Worm (Caenorhabditis elegans) whole organism, L1 larva: ENCODE results near the gene F27D9.13.

Source experiments
- C04F5.9 ChIP-seq: sonication (generic microtip); optimal IDR thresholded peaks from 2 replicates; lab custom pipeline; 2016; ENCODE audit warnings: missing genetic modification characterization, missing compliant biosample characterization
- C34B4.2 ChIP-seq: sonication (generic microtip); optimal IDR thresholded peaks from 2 replicates; lab custom pipeline; 2017; ENCODE audit warnings: mild to moderate bottlenecking, missing genetic modification characterization, missing compliant biosample characterization
- F16B12.6 ChIP-seq: fragments of 150-350 bp; optimal IDR thresholded peaks from 2 replicates; lab custom pipeline; 2014; ENCODE audit warnings: missing biosample characterization, missing genetic modification characterization
- Y116A8C.19 ChIP-seq: sonication (generic microtip); optimal IDR thresholded peaks from 2 replicates; lab custom pipeline; 2016; ENCODE audit warnings: missing compliant biosample characterization, missing genetic modification characterization, borderline replicate concordance
- aha-1 ChIP-seq: fragments of 150-350 bp; optimal IDR thresholded peaks from 2 replicates; lab custom pipeline; 2014; ENCODE audit warnings: missing biosample characterization, missing genetic modification characterization
- alr-1 ChIP-seq: fragments of 200-800 bp; sonication (Bioruptor generic); optimal IDR thresholded peaks from 2 replicates; lab custom pipeline; 2018; ENCODE audit warnings: borderline replicate concordance, mild to moderate bottlenecking, missing genetic modification characterization, missing compliant biosample characterization
- aly-2 ChIP-seq: fragments of 150-350 bp; optimal IDR thresholded peaks from 2 replicates; lab custom pipeline; 2014; ENCODE audit warnings: missing biosample characterization, missing genetic modification characterization
- blmp-1 ChIP-seq: fragments of 150-350 bp; optimal IDR thresholded peaks from 2 replicates; lab custom pipeline; 2014; ENCODE audit warnings: missing biosample characterization, missing genetic modification characterization
- ceh-8 ChIP-seq: fragments of 200-800 bp; sonication (Bioruptor generic); optimal IDR thresholded peaks from 2 replicates; lab custom pipeline; 2018; ENCODE audit warnings: mild to moderate bottlenecking, missing genetic modification characterization, moderate library complexity, missing compliant biosample characterization
- ceh-82 ChIP-seq, 3 experiments: fragments of 150-350 bp in 1 of 3; sonication (generic microtip) in 2 of 3; optimal IDR thresholded peaks; 2 replicates each; lab custom pipeline; 2014 to 2017; ENCODE audit warnings: missing biosample characterization in 3 of 3, missing genetic modification characterization in 3 of 3
- ceh-88 ChIP-seq: fragments of 200-800 bp; sonication (Bioruptor generic); IDR thresholded peaks from 2 replicates; pipeline ENCODE4 v1.3.6; 2022; ENCODE audit warnings: missing genetic modification characterization, missing compliant biosample characterization
- ceh-90 ChIP-seq: sonication (generic microtip); optimal IDR thresholded peaks from 2 replicates; lab custom pipeline; 2016; ENCODE audit warnings: missing genetic modification characterization, missing compliant biosample characterization
- dpl-1 ChIP-seq, 3 experiments: fragments of 150-350 bp in 2 of 3; sonication (generic microtip) in 1 of 3; optimal IDR thresholded peaks; 2 replicates each; lab custom pipeline; 2014 to 2017; ENCODE audit warnings: missing biosample characterization in 3 of 3, missing genetic modification characterization in 3 of 3, missing genetic modification reagents in 3 of 3
- efl-3 ChIP-seq: fragments of 200-800 bp; sonication (Bioruptor generic); optimal IDR thresholded peaks from 2 replicates; lab custom pipeline; 2018; ENCODE audit warnings: mild to moderate bottlenecking, missing genetic modification characterization, missing compliant biosample characterization
- egl-13 ChIP-seq: sonication (generic microtip); optimal IDR thresholded peaks from 2 replicates; lab custom pipeline; 2016; ENCODE audit warnings: missing genotype, missing genetic modification reagents, missing genetic modification characterization, missing compliant biosample characterization
- egl-27 ChIP-seq, 2 experiments: fragments of 150-350 bp in 1 of 2; sonication (generic microtip); optimal IDR thresholded peaks; 3 replicates each; lab custom pipeline; 2017 to 2018; ENCODE audit warnings: missing biosample characterization in 2 of 2, missing genetic modification characterization in 2 of 2, missing genetic modification reagents in 2 of 2
- elt-2 ChIP-seq: sonication (generic microtip); optimal IDR thresholded peaks from 2 replicates; lab custom pipeline; 2016; ENCODE audit warnings: missing genetic modification characterization, mild to moderate bottlenecking, inconsistent platforms, missing compliant biosample characterization, missing genetic modification reagents
- fkh-8 ChIP-seq: sonication (generic microtip); optimal IDR thresholded peaks from 2 replicates; lab custom pipeline; 2016; ENCODE audit warnings: mild to moderate bottlenecking, missing genetic modification characterization, missing compliant biosample characterization
- fos-1 ChIP-seq: fragments of 150-350 bp; optimal IDR thresholded peaks from 2 replicates; lab custom pipeline; 2014; ENCODE audit warnings: missing biosample characterization, missing genetic modification characterization
- hlh-4 ChIP-seq: sonication (generic microtip); optimal IDR thresholded peaks from 2 replicates; lab custom pipeline; 2016; ENCODE audit warnings: mild to moderate bottlenecking, missing genetic modification characterization, missing compliant biosample characterization
- hpl-2 ChIP-seq: fragments of 150-350 bp; optimal IDR thresholded peaks from 2 replicates; lab custom pipeline; 2014; ENCODE audit warnings: missing biosample characterization, missing genetic modification reagents, missing genetic modification characterization
- irx-1 ChIP-seq: sonication (generic microtip); optimal IDR thresholded peaks from 2 replicates; lab custom pipeline; 2016; ENCODE audit warnings: missing genetic modification characterization, missing compliant biosample characterization
- isw-1 ChIP-seq: fragments of 200-800 bp; sonication (Bioruptor generic); IDR thresholded peaks from 2 replicates; pipeline ENCODE4 v1.3.6; 2022; ENCODE audit warnings: missing genetic modification characterization, missing compliant biosample characterization
- lin-13 ChIP-seq: fragments of 150-350 bp; optimal IDR thresholded peaks from 2 replicates; lab custom pipeline; 2014; ENCODE audit warnings: missing biosample characterization, missing genetic modification reagents, missing genetic modification characterization
- lin-14 ChIP-seq: fragments of 200-800 bp; sonication (Bioruptor generic); optimal IDR thresholded peaks from 2 replicates; lab custom pipeline; 2018; ENCODE audit warnings: mild to moderate bottlenecking, missing genetic modification characterization, moderate library complexity, missing compliant biosample characterization
- lin-15B ChIP-seq: fragments of 150-350 bp; sonication (generic microtip); optimal IDR thresholded peaks from 3 replicates; lab custom pipeline; 2014; ENCODE audit warnings: missing biosample characterization, missing genetic modification characterization
- lin-35 ChIP-seq, 2 experiments: fragments of 150-350 bp; optimal IDR thresholded peaks; 2 replicates each; lab custom pipeline; 2014; ENCODE audit warnings: missing biosample characterization in 2 of 2, missing genetic modification characterization in 2 of 2, missing genetic modification reagents in 2 of 2
- lir-3 ChIP-seq: sonication (generic microtip); optimal IDR thresholded peaks from 2 replicates; lab custom pipeline; 2016; ENCODE audit warnings: mild to moderate bottlenecking, missing genetic modification characterization, moderate library complexity, missing compliant biosample characterization; ENCODE audit not compliant: poor library complexity
- lsy-2 ChIP-seq, 2 experiments: fragments of 150-350 bp; optimal IDR thresholded peaks; 2 replicates each; lab custom pipeline; 2014; ENCODE audit warnings: missing biosample characterization in 2 of 2, missing genetic modification characterization in 2 of 2
- mdl-1 ChIP-seq, 2 experiments: fragments of 150-350 bp; optimal IDR thresholded peaks; 2 replicates each; lab custom pipeline; 2014 to 2017; ENCODE audit warnings: missing biosample characterization in 2 of 2, missing genetic modification characterization in 2 of 2, inconsistent platforms in 1 of 2
- mef-2 ChIP-seq: fragments of 150-350 bp; optimal IDR thresholded peaks from 2 replicates; lab custom pipeline; 2014; ENCODE audit warnings: missing biosample characterization, missing genetic modification characterization
- nhr-11 ChIP-seq: fragments of 150-350 bp; optimal IDR thresholded peaks from 2 replicates; lab custom pipeline; 2014; ENCODE audit warnings: missing biosample characterization, missing genetic modification characterization
- nhr-28 ChIP-seq: fragments of 150-350 bp; optimal IDR thresholded peaks from 2 replicates; lab custom pipeline; 2014; ENCODE audit warnings: missing biosample characterization, missing genetic modification characterization
- nhr-76 ChIP-seq: sonication (generic microtip); optimal IDR thresholded peaks from 2 replicates; lab custom pipeline; 2017; ENCODE audit warnings: missing biosample characterization, missing genetic modification characterization
- nhr-77 ChIP-seq: fragments of 150-350 bp; optimal IDR thresholded peaks from 2 replicates; lab custom pipeline; 2014; ENCODE audit warnings: missing biosample characterization, missing genetic modification characterization
- nhr-84 ChIP-seq: sonication (generic microtip); optimal IDR thresholded peaks from 2 replicates; lab custom pipeline; 2017; ENCODE audit warnings: missing biosample characterization, missing genetic modification characterization
- nhr-90 ChIP-seq: sonication (generic microtip); optimal IDR thresholded peaks from 2 replicates; lab custom pipeline; 2016; ENCODE audit warnings: mild to moderate bottlenecking, missing genetic modification characterization, missing compliant biosample characterization; ENCODE audit not compliant: poor library complexity
- pax-3 ChIP-seq: fragments of 200-800 bp; sonication (Bioruptor generic); optimal IDR thresholded peaks from 2 replicates; lab custom pipeline; 2018; ENCODE audit warnings: mild to moderate bottlenecking, missing genetic modification characterization, moderate library complexity, missing compliant biosample characterization
- pqm-1 ChIP-seq: sonication (generic microtip); optimal IDR thresholded peaks from 3 replicates; lab custom pipeline; 2017; ENCODE audit warnings: missing biosample characterization, missing genetic modification characterization
- rnt-1 ChIP-seq: sonication (generic microtip); optimal IDR thresholded peaks from 2 replicates; lab custom pipeline; 2016; ENCODE audit warnings: mild to moderate bottlenecking, missing genetic modification characterization, moderate library complexity, missing compliant biosample characterization
- sox-4 ChIP-seq: sonication (generic microtip); optimal IDR thresholded peaks from 2 replicates; lab custom pipeline; 2016; ENCODE audit warnings: missing genetic modification characterization, missing compliant biosample characterization
- sup-37 ChIP-seq: fragments of 200-800 bp; sonication (Bioruptor generic); optimal IDR thresholded peaks from 2 replicates; lab custom pipeline; 2018; ENCODE audit warnings: mild to moderate bottlenecking, missing genetic modification characterization, missing compliant biosample characterization
- swsn-7 ChIP-seq: sonication (generic microtip); optimal IDR thresholded peaks from 2 replicates; lab custom pipeline; 2016; ENCODE audit warnings: missing genetic modification characterization, missing compliant biosample characterization
- tbx-2 ChIP-seq: sonication (generic microtip); optimal IDR thresholded peaks from 2 replicates; lab custom pipeline; 2016; ENCODE audit warnings: missing genetic modification characterization, missing compliant biosample characterization
- tlp-1 ChIP-seq: fragments of 150-350 bp; optimal IDR thresholded peaks from 2 replicates; lab custom pipeline; 2014; ENCODE audit warnings: missing biosample characterization, missing genetic modification characterization
- unc-30 ChIP-seq: sonication (generic microtip); optimal IDR thresholded peaks from 2 replicates; lab custom pipeline; 2017; ENCODE audit warnings: missing biosample characterization, missing genetic modification characterization
- unc-62 ChIP-seq: fragments of 150-350 bp; optimal IDR thresholded peaks from 2 replicates; lab custom pipeline; 2014; ENCODE audit warnings: missing biosample characterization, missing genetic modification reagents, missing genetic modification characterization
- unc-86 ChIP-seq: sonication (generic microtip); optimal IDR thresholded peaks from 2 replicates; lab custom pipeline; 2016; ENCODE audit warnings: missing genetic modification characterization, missing compliant biosample characterization
- vab-15 ChIP-seq: sonication (generic microtip); optimal IDR thresholded peaks from 2 replicates; lab custom pipeline; 2017; ENCODE audit warnings: missing genotype, mild to moderate bottlenecking, missing genetic modification characterization, missing compliant biosample characterization
- xbp-1 ChIP-seq: sonication (generic microtip); optimal IDR thresholded peaks from 2 replicates; lab custom pipeline; 2016; ENCODE audit warnings: missing genetic modification characterization, missing compliant biosample characterization
- ztf-4 ChIP-seq: fragments of 150-350 bp; optimal IDR thresholded peaks from 2 replicates; lab custom pipeline; 2014; ENCODE audit warnings: missing biosample characterization, missing genetic modification characterization

F27D9.13 gene

ce11 chrX:7661628-7662027 is 5.6 kb downstream of the F27D9.13 start (continued):
- TF ChIP-seq pax-3 = no peak
- no peak for TF ChIP-seq nhr-84
- TF ChIP-seq elt-2 (tag; lab: Kevin White, UChicago) = peak; percentile 45
- no peak for TF ChIP-seq Y116A8C.19
- TF ChIP-seq lin-15B = no peak
- no peak for TF ChIP-seq nhr-76 (tag; lab: Kevin White, UChicago)
- TF ChIP-seq unc-30 = no peak
- TF ChIP-seq alr-1 (tag; lab: Kevin White, UChicago) = no peak
- no peak for TF ChIP-seq mef-2
- no peak for TF ChIP-seq hpl-2 (GFP tag; lab: Kevin White, UChicago)
- no peak for TF ChIP-seq fos-1 (tag; lab: Kevin White, UChicago)
- TF ChIP-seq vab-15 (tag; lab: Kevin White, UChicago) = no peak
- TF ChIP-seq unc-62 (GFP tag; lab: Kevin White, UChicago) = no peak
- TF ChIP-seq lir-3 (tag; lab: Kevin White, UChicago) = no peak
- TF ChIP-seq ceh-8 = no peak
- TF ChIP-seq aha-1 (tag; lab: Kevin White, UChicago) = no peak
- TF ChIP-seq rnt-1 (tag; lab: Kevin White, UChicago) = peak; percentile 23
- TF ChIP-seq sup-37 (GFP tag; lab: Kevin White, UChicago) = no peak
- TF ChIP-seq ceh-90 (tag; lab: Kevin White, UChicago) = no peak
- no peak for TF ChIP-seq ztf-4 (tag; lab: Kevin White, UChicago)
- peak; percentile 61 for TF ChIP-seq lin-14 (GFP tag; lab: Kevin White, UChicago)
- TF ChIP-seq nhr-28 (tag; lab: Kevin White, UChicago) = no peak
- peak; percentile 45 for TF ChIP-seq nhr-90 (tag; lab: Kevin White, UChicago)
- no peak for TF ChIP-seq ceh-88
- no peak for TF ChIP-seq sox-4
- TF ChIP-seq egl-27 (tag; optimal IDR thresholded peaks at IDR 0.05; lab: Kevin White, UChicago) = no peak
- TF ChIP-seq tbx-2 = peak; percentile 52
- peak; percentile 14 for TF ChIP-seq xbp-1 (tag; lab: Kevin White, UChicago)
- peak in 1 of 2 experiments; percentile 30 for TF ChIP-seq mdl-1 (tag; optimal IDR thresholded peaks at IDR 0.05; lab: Kevin White, UChicago)
- peak; percentile 29 to 69 for TF ChIP-seq lin-35 (GFP tag; optimal IDR thresholded peaks at IDR 0.05; lab: Kevin White, UChicago)
- no peak for TF ChIP-seq tlp-1 (tag; lab: Kevin White, UChicago)
- TF ChIP-seq blmp-1 (tag; lab: Kevin White, UChicago) = peak; percentile 41
- no peak for TF ChIP-seq fkh-8 (tag; lab: Kevin White, UChicago)
- TF ChIP-seq irx-1 = no peak
- peak; percentile 28 for TF ChIP-seq swsn-7 (tag; lab: Kevin White, UChicago)
- TF ChIP-seq nhr-11 = no peak
- no peak for TF ChIP-seq efl-3 (GFP tag; lab: Kevin White, UChicago)
- peak; percentile 11 to 43 for TF ChIP-seq lsy-2 (tag; optimal IDR thresholded peaks at IDR 0.05; lab: Kevin White, UChicago)
- no peak for TF ChIP-seq aly-2
- TF ChIP-seq isw-1 (GFP tag; lab: Robert Waterston, UW) = no peak
- TF ChIP-seq hlh-4 = no peak
- no peak for TF ChIP-seq egl-13 (tag; lab: Kevin White, UChicago)

- TF ChIP-seq rnt-1 (tag; lab: Kevin White, UChicago) = peak; percentile 51
- TF ChIP-seq lin-15B = no peak
- TF ChIP-seq pqm-1 = no peak
- no peak for TF ChIP-seq unc-86 (tag; lab: Kevin White, UChicago)
- TF ChIP-seq C34B4.2 = no peak
- TF ChIP-seq nhr-11 = no peak
- TF ChIP-seq elt-2 (tag; lab: Kevin White, UChicago) = peak; percentile 33
- no peak for TF ChIP-seq vab-15 (tag; lab: Kevin White, UChicago)
- no peak for TF ChIP-seq dpl-1 (GFP tag; optimal IDR thresholded peaks at IDR 0.05; lab: Kevin White, UChicago)
- peak in 1 of 3 experiments; percentile 47 for TF ChIP-seq ceh-82 (tag; optimal IDR thresholded peaks at IDR 0.05; lab: Kevin White, UChicago)
- TF ChIP-seq C04F5.9 (tag; lab: Kevin White, UChicago) = no peak
- no peak for TF ChIP-seq lir-3 (tag; lab: Kevin White, UChicago)
- no peak for TF ChIP-seq F16B12.6 (tag; lab: Kevin White, UChicago)
- TF ChIP-seq nhr-77 = no peak
- TF ChIP-seq alr-1 (tag; lab: Kevin White, UChicago) = no peak
- peak; percentile 10 for TF ChIP-seq lin-13 (GFP tag; lab: Kevin White, UChicago)
- TF ChIP-seq tlp-1 (tag; lab: Kevin White, UChicago) = no peak
- no peak for TF ChIP-seq Y116A8C.19
- TF ChIP-seq lsy-2 (tag; optimal IDR thresholded peaks at IDR 0.05; lab: Kevin White, UChicago) = no peak
- TF ChIP-seq isw-1 (GFP tag; lab: Robert Waterston, UW) = no peak
- no peak for TF ChIP-seq sox-4
- TF ChIP-seq irx-1 = no peak
- TF ChIP-seq egl-13 (tag; lab: Kevin White, UChicago) = no peak
These were observed 6.2 kb downstream of the F27D9.13 start, which contains the start of gene pcca-1 for ce11 chrX:7660919-7661557. Gene pcca-1, minus strand, starts transcription at chrX:7660986.
